Fruit fly (Drosophila melanogaster) whole organism, pupa: ENCODE data around the gene CG43402.

Experiments
- CG12605 ChIP-seq: fragments of 200-800 bp; sonication (Bioruptor generic); IDR thresholded peaks from 2 replicates; pipeline ENCODE4 v1.3.6; 2022; ENCODE audit warnings: missing biosample characterization, missing genetic modification characterization
- CG34367 ChIP-seq: fragments of 200-800 bp; sonication (Bioruptor generic); optimal IDR thresholded peaks from 2 replicates; lab custom pipeline; 2018; ENCODE audit warnings: missing biosample characterization, mild to moderate bottlenecking, missing genetic modification characterization
- Ets98B ChIP-seq: fragments of 200-800 bp; sonication (Bioruptor generic); IDR thresholded peaks from 2 replicates; pipeline ENCODE4 v1.3.6; 2022; ENCODE audit warnings: missing biosample characterization, missing genetic modification characterization
- gl ChIP-seq: fragments of 200-800 bp; sonication (Bioruptor generic); optimal IDR thresholded peaks from 2 replicates; lab custom pipeline; 2018; ENCODE audit warnings: missing biosample characterization, mild to moderate bottlenecking, missing genetic modification characterization

DNA sequence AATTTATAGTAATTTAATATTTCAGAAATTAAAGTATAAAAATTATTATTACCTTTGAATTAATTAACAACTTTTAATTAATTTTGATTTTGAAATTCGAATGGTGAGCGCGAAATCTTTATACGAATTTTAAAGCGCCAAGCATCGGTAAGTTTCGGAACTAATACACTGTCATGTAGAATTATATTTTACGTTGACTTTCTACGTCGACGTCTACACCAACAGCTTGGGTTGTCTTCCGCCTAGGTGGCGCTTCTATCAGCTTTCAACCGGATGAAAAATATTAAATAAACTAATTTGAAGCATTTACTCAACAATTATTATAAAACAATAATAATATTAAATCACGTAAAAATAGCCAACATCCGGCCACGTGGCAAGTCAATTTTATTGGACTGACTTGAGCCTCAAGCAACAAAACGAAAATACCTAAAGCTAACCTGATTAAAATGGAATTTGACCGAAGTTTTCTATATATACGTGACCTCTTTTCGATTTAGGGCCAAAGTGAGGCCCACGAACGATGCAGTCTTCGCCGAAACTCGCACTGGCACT, 49.4 kb downstream of the CG43402 start, which contains the start of gene CG31928:
- TF ChIP-seq CG34367 (tag; lab: Kevin White, UChicago) (no peak), CG12605 (GFP tag; lab: Robert Waterston, UW) (no peak), gl (no peak), Ets98B (no peak)
